Fruit fly (Drosophila melanogaster): Measurements from ENCODE around the gene CG34248.

DNA sequence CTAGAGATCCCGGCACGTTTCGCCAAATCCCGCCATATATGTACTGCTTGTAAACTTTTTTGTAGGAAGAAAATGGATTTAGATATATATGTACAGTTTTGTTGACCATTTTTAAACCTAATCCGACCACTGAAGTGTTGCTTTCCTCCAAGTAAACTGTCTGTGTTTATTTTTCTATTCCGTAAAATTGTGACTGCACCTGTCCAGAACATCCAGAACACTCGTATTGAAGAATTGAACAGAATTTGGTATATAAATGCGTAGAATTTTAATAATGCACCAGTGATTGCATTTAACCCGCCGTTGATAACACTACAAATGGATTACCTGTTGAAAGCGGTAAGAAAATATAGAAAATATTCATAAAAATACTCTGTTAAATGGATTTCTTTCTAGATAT is 33.3 kb upstream of the CG34248 start, which contains the start of gene CG43249:
- TF ChIP-seq psq (optimal IDR thresholded peaks at IDR 0.05) = no peak
- no peak for TF ChIP-seq Sin3A (optimal IDR thresholded peaks at IDR 0.05)
- no peak for TF ChIP-seq h (optimal IDR thresholded peaks at IDR 0.05)
- TF ChIP-seq ttk (optimal IDR thresholded peaks at IDR 0.05) = no peak

Measured in Kc167 (cell line).